Fruit fly (Drosophila melanogaster) whole organism, embryonic: ENCODE data around the gene CG7366.

ENCODE experiments used
- Bdp1 ChIP-seq: fragments of 200-800 bp; sonication (Bioruptor generic); optimal IDR thresholded peaks from 3 replicates; lab custom pipeline; 2016; ENCODE audit warnings: missing biosample characterization, missing genetic modification characterization
- CG10543 ChIP-seq: fragments of 200-800 bp; sonication (Bioruptor generic); optimal IDR thresholded peaks from 3 replicates; lab custom pipeline; 2017; ENCODE audit warnings: missing biosample characterization, mild to moderate bottlenecking, missing genetic modification characterization, moderate library complexity
- CG10959 ChIP-seq: fragments of 200-800 bp; sonication (Bioruptor generic); IDR thresholded peaks from 2 replicates; pipeline ENCODE4 v1.3.6; 2022; ENCODE audit warnings: missing biosample characterization, missing genetic modification characterization
- CG11398 ChIP-seq: fragments of 200-800 bp; sonication (Bioruptor generic); optimal IDR thresholded peaks from 2 replicates; lab custom pipeline; 2016; ENCODE audit warnings: missing biosample characterization, missing genetic modification characterization
- CG11696 ChIP-seq: fragments of 200-800 bp; sonication (Bioruptor generic); IDR thresholded peaks from 2 replicates; pipeline ENCODE4 v1.3.6; 2022; ENCODE audit warnings: missing biosample characterization, missing genetic modification characterization
- CG12391 ChIP-seq: fragments of 200-800 bp; sonication (Bioruptor generic); optimal IDR thresholded peaks from 3 replicates; lab custom pipeline; 2018; ENCODE audit warnings: missing biosample characterization, mild to moderate bottlenecking, missing genetic modification characterization, moderate library complexity
- CG13296 ChIP-seq: fragments of 200-800 bp; sonication (Bioruptor generic); optimal IDR thresholded peaks from 3 replicates; lab custom pipeline; 2018; ENCODE audit warnings: missing biosample characterization, mild to moderate bottlenecking, missing genetic modification characterization
- CG13775 ChIP-seq: fragments of 200-800 bp; sonication (Bioruptor generic); optimal IDR thresholded peaks from 3 replicates; lab custom pipeline; 2017; ENCODE audit warnings: missing biosample characterization, mild to moderate bottlenecking, missing genetic modification characterization
- CG13894 ChIP-seq: fragments of 200-800 bp; sonication (Bioruptor generic); optimal IDR thresholded peaks from 3 replicates; lab custom pipeline; 2018; ENCODE audit warnings: missing biosample characterization, mild to moderate bottlenecking, missing genetic modification characterization, moderate library complexity
- CG15011 ChIP-seq: fragments of 200-800 bp; sonication (Bioruptor generic); optimal IDR thresholded peaks from 3 replicates; lab custom pipeline; 2018; ENCODE audit warnings: missing biosample characterization, mild to moderate bottlenecking, missing genetic modification characterization
- CG16779 ChIP-seq: fragments of 200-800 bp; sonication (Bioruptor generic); IDR thresholded peaks from 2 replicates; pipeline ENCODE4 v1.3.6; 2022; ENCODE audit warnings: missing biosample characterization, missing genetic modification characterization
- CG16813 ChIP-seq: fragments of 200-800 bp; sonication (Bioruptor generic); IDR thresholded peaks from 3 replicates; pipeline ENCODE4 v1.3.6; 2022; ENCODE audit warnings: missing biosample characterization, missing genetic modification characterization; ENCODE audit not compliant: partially characterized antibody
- CG4282 ChIP-seq: fragments of 200-800 bp; sonication (Bioruptor generic); optimal IDR thresholded peaks from 2 replicates; lab custom pipeline; 2016; ENCODE audit warnings: missing biosample characterization, missing genetic modification characterization
- CG4328 ChIP-seq: fragments of 200-800 bp; sonication (Bioruptor generic); optimal IDR thresholded peaks from 3 replicates; lab custom pipeline; 2017; ENCODE audit warnings: missing biosample characterization, missing genetic modification reagents, missing genetic modification characterization
- CG4360 ChIP-seq: fragments of 200-800 bp; sonication (Bioruptor generic); IDR thresholded peaks from 2 replicates; pipeline ENCODE4 v1.3.6; 2022; ENCODE audit warnings: missing biosample characterization, missing genetic modification characterization
- CG43689 ChIP-seq: fragments of 200-800 bp; sonication (Bioruptor generic); IDR thresholded peaks from 2 replicates; pipeline ENCODE4 v1.3.6; 2022; ENCODE audit warnings: missing biosample characterization, missing genetic modification characterization
- CG7357 ChIP-seq: fragments of 200-800 bp; sonication (Bioruptor generic); IDR thresholded peaks from 3 replicates; pipeline ENCODE4 v1.3.6; 2022; ENCODE audit warnings: missing biosample characterization, missing genetic modification characterization
- CG7786 ChIP-seq: fragments of 200-800 bp; sonication (Bioruptor generic); optimal IDR thresholded peaks from 2 replicates; lab custom pipeline; 2016; ENCODE audit warnings: missing biosample characterization, missing genetic modification characterization
- CG7839 ChIP-seq: fragments of 200-800 bp; sonication (Bioruptor generic); optimal IDR thresholded peaks from 3 replicates; lab custom pipeline; 2018; ENCODE audit warnings: missing biosample characterization, mild to moderate bottlenecking, missing genetic modification characterization, moderate library complexity
- CG7928 ChIP-seq: fragments of 200-800 bp; sonication (Bioruptor generic); optimal IDR thresholded peaks from 2 replicates; lab custom pipeline; 2017; ENCODE audit warnings: missing biosample characterization, mild to moderate bottlenecking, missing genetic modification characterization
- CG7987 ChIP-seq: fragments of 200-800 bp; sonication (Bioruptor generic); optimal IDR thresholded peaks from 2 replicates; lab custom pipeline; 2018; ENCODE audit warnings: missing biosample characterization, mild to moderate bottlenecking, missing genetic modification characterization, moderate library complexity
- CG8359 ChIP-seq: fragments of 200-800 bp; sonication (Bioruptor generic); optimal IDR thresholded peaks from 2 replicates; lab custom pipeline; 2017; ENCODE audit warnings: missing biosample characterization, mild to moderate bottlenecking, missing genetic modification characterization, borderline replicate concordance
- CTCF ChIP-seq: fragments of 200-800 bp; sonication (Bioruptor generic); optimal IDR thresholded peaks from 2 replicates; lab custom pipeline; 2017; ENCODE audit warnings: missing biosample characterization, mild to moderate bottlenecking, missing genetic modification characterization, moderate library complexity
- Dp ChIP-seq: fragments of 200-800 bp; sonication (Bioruptor generic); optimal IDR thresholded peaks from 2 replicates; lab custom pipeline; 2018; ENCODE audit warnings: missing biosample characterization, mild to moderate bottlenecking, missing genetic modification characterization, moderate library complexity
- Drgx ChIP-seq: fragments of 200-800 bp; sonication (Bioruptor generic); IDR thresholded peaks from 2 replicates; pipeline ENCODE4 v1.3.6; 2022; ENCODE audit warnings: missing biosample characterization, missing genetic modification characterization
- Ets65A ChIP-seq: fragments of 200-800 bp; sonication (Bioruptor generic); peaks from one replicate; lab custom pipeline; 2016; ENCODE audit warnings: missing biosample characterization, missing genetic modification characterization
- Hsf ChIP-seq: fragments of 200-800 bp; sonication (Bioruptor generic); optimal IDR thresholded peaks from 3 replicates; lab custom pipeline; 2016; ENCODE audit warnings: missing biosample characterization, missing genetic modification characterization
- Lim3 ChIP-seq: fragments of 200-800 bp; sonication (Bioruptor generic); IDR thresholded peaks from 2 replicates; pipeline ENCODE4 v1.3.6; 2022; ENCODE audit warnings: missing biosample characterization, missing genetic modification characterization
- NFAT ChIP-seq: fragments of 200-800 bp; sonication (Bioruptor generic); IDR thresholded peaks from 2 replicates; pipeline ENCODE4 v1.3.6; 2022; ENCODE audit warnings: missing biosample characterization, missing genetic modification characterization
- Nf-YC ChIP-seq: fragments of 200-800 bp; optimal IDR thresholded peaks from 3 replicates; lab custom pipeline; 2019; ENCODE audit warnings: missing biosample characterization, mild to moderate bottlenecking, missing genetic modification characterization, moderate library complexity
- Optix ChIP-seq: fragments of 200-800 bp; sonication (Bioruptor generic); IDR thresholded peaks from 3 replicates; pipeline ENCODE4 v1.3.6; 2022; ENCODE audit warnings: missing biosample characterization, missing genetic modification characterization
- Pdp1 ChIP-seq, 2 experiments: fragments of 200-800 bp; sonication (Bioruptor generic); optimal IDR thresholded peaks; 3 replicates each; lab custom pipeline; 2016; ENCODE audit warnings: missing biosample characterization in 2 of 2, missing genetic modification characterization in 2 of 2, mild to moderate bottlenecking in 1 of 2, moderate library complexity in 1 of 2
- Sox102F ChIP-seq: fragments of 200-800 bp; sonication (Bioruptor generic); optimal IDR thresholded peaks from 2 replicates; lab custom pipeline; 2018; ENCODE audit warnings: missing biosample characterization, mild to moderate bottlenecking, missing genetic modification characterization, moderate library complexity
- Ssrp ChIP-seq: fragments of 200-800 bp; sonication (Bioruptor generic); optimal IDR thresholded peaks from 2 replicates; lab custom pipeline; 2018; ENCODE audit warnings: missing biosample characterization, mild to moderate bottlenecking, missing genetic modification characterization, moderate library complexity
- al ChIP-seq: fragments of 200-800 bp; sonication (Bioruptor generic); IDR thresholded peaks from 2 replicates; pipeline ENCODE4 v1.3.6; 2022; ENCODE audit warnings: missing biosample characterization, missing genetic modification characterization
- chm ChIP-seq: fragments of 200-800 bp; sonication (Bioruptor generic); IDR thresholded peaks from 2 replicates; pipeline ENCODE4 v1.3.6; 2022; ENCODE audit warnings: missing biosample characterization, missing genetic modification characterization
- dimm ChIP-seq: fragments of 200-800 bp; sonication (Bioruptor generic); IDR thresholded peaks from 2 replicates; pipeline ENCODE4 v1.3.6; 2022; ENCODE audit warnings: missing biosample characterization, missing genetic modification characterization
- disco-r ChIP-seq: fragments of 200-800 bp; sonication (Bioruptor generic); optimal IDR thresholded peaks from 2 replicates; lab custom pipeline; 2016; ENCODE audit warnings: missing biosample characterization, missing genetic modification characterization
- dysf ChIP-seq: fragments of 200-800 bp; sonication (Bioruptor generic); IDR thresholded peaks from 3 replicates; pipeline ENCODE4 v1.3.6; 2022; ENCODE audit warnings: missing biosample characterization, missing genetic modification characterization
- eve ChIP-seq, 2 experiments: fragments of >200 bp; optimal IDR thresholded peaks; 2 replicates each; lab custom pipeline; 2017; ENCODE audit warnings: missing biosample characterization in 2 of 2, missing genetic modification characterization in 2 of 2
- eyg ChIP-seq: fragments of 200-800 bp; sonication (Bioruptor generic); optimal IDR thresholded peaks from 3 replicates; lab custom pipeline; 2016; ENCODE audit warnings: missing biosample characterization, missing genetic modification characterization
- fru ChIP-seq: fragments of >200 bp; optimal IDR thresholded peaks from 2 replicates; lab custom pipeline; 2017
- nerfin-2 ChIP-seq: fragments of 200-800 bp; sonication (Bioruptor generic); IDR thresholded peaks from 2 replicates; pipeline ENCODE4 v1.3.6; 2022; ENCODE audit warnings: missing biosample characterization, missing genetic modification characterization; ENCODE audit not compliant: partially characterized antibody
- pros ChIP-seq: fragments of 200-800 bp; sonication (Bioruptor generic); optimal IDR thresholded peaks from 3 replicates; lab custom pipeline; 2019; ENCODE audit warnings: missing biosample characterization, mild to moderate bottlenecking, missing genetic modification characterization, moderate library complexity
- shn ChIP-seq: fragments of 200-800 bp; sonication (Bioruptor generic); optimal IDR thresholded peaks from 3 replicates; lab custom pipeline; 2016; ENCODE audit warnings: missing biosample characterization, missing genetic modification characterization
- slbo ChIP-seq: fragments of 200-800 bp; sonication (Bioruptor generic); IDR thresholded peaks from 2 replicates; pipeline ENCODE4 v1.3.6; 2022; ENCODE audit warnings: missing biosample characterization, missing genetic modification characterization
- slp2 ChIP-seq: fragments of 200-800 bp; sonication (Bioruptor generic); optimal IDR thresholded peaks from 2 replicates; lab custom pipeline; 2016; ENCODE audit warnings: missing biosample characterization, missing genetic modification characterization
- sug ChIP-seq: fragments of 200-800 bp; optimal IDR thresholded peaks from 2 replicates; lab custom pipeline; 2019; ENCODE audit warnings: missing biosample characterization, mild to moderate bottlenecking, missing genetic modification characterization, moderate library complexity
- tgo ChIP-seq: fragments of 200-800 bp; sonication (Bioruptor generic); IDR thresholded peaks from 3 replicates; pipeline ENCODE4 v1.3.6; 2022; ENCODE audit warnings: missing biosample characterization, missing genetic modification characterization
- tio ChIP-seq: fragments of 200-800 bp; sonication (Bioruptor generic); optimal IDR thresholded peaks from 2 replicates; lab custom pipeline; 2017; ENCODE audit warnings: missing biosample characterization, missing genetic modification characterization, inconsistent platforms
- tll ChIP-seq, 2 experiments: fragments of 200-800 bp in 1 of 2; fragments of >200 bp in 1 of 2; sonication (Bioruptor generic) in 1 of 2; optimal IDR thresholded peaks; 2 replicates each; lab custom pipeline; 2017 to 2019; ENCODE audit warnings: missing biosample characterization in 2 of 2, missing genetic modification characterization in 2 of 2, mild to moderate bottlenecking in 1 of 2, moderate library complexity in 1 of 2
- trem ChIP-seq: fragments of 200-800 bp; optimal IDR thresholded peaks from 3 replicates; lab custom pipeline; 2019; ENCODE audit warnings: missing biosample characterization, mild to moderate bottlenecking, missing genetic modification characterization, moderate library complexity
- zfh1 ChIP-seq: fragments of 200-800 bp; sonication (Bioruptor generic); IDR thresholded peaks from 3 replicates; pipeline ENCODE4 v1.3.6; 2022; ENCODE audit warnings: missing biosample characterization, missing genetic modification characterization

The CG7366 gene

dm6 chr3L:8187397-8187811 lies 14.8 kb downstream of the CG7366 start (continued):
- TF ChIP-seq chm (GFP tag; lab: Robert Waterston, UW) = no peak
- no peak for TF ChIP-seq eve (GFP tag; optimal IDR thresholded peaks at IDR 0.05; lab: Kevin White, UChicago)
- TF ChIP-seq CG13775 (GFP tag; lab: Kevin White, UChicago) = no peak
- TF ChIP-seq pros (GFP tag; lab: Kevin White, UChicago) = no peak
- no peak for TF ChIP-seq al
- TF ChIP-seq CG8359 (GFP tag; lab: Kevin White, UChicago) = no peak
- TF ChIP-seq CG11398 = no peak
- TF ChIP-seq zfh1 (GFP tag; lab: Robert Waterston, UW) = 0 out of 3 replicates have a peak, but pooled peaks have one; percentile 13
- TF ChIP-seq CG12391 = no peak
- TF ChIP-seq Optix = 0 out of 3 replicates have a peak, but pooled peaks have one; percentile 32
- no peak for TF ChIP-seq CG13296 (GFP tag; lab: Kevin White, UChicago)
- TF ChIP-seq trem (tag; lab: Kevin White, UChicago) = no peak
- TF ChIP-seq Sox102F = no peak
- TF ChIP-seq CG7357 = no peak
- TF ChIP-seq dysf (GFP tag; lab: Robert Waterston, UW) = peak; percentile 33; the same call in 2 of the 3 replicates
- peak; percentile 21; the same call in 1 of the 2 replicates for TF ChIP-seq nerfin-2
- no peak for TF ChIP-seq Hsf (GFP tag; lab: Kevin White, UChicago)
- TF ChIP-seq CG7786 (GFP tag; lab: Kevin White, UChicago) = no peak
- TF ChIP-seq CG15011 = no peak
- no peak for TF ChIP-seq shn (GFP tag; lab: Kevin White, UChicago)
- no peak for TF ChIP-seq CG11696 (GFP tag; lab: Robert Waterston, UW)
- no peak for TF ChIP-seq CG43689 (GFP tag; lab: Robert Waterston, UW)
- TF ChIP-seq Ets65A (GFP tag; lab: Kevin White, UChicago) = peak; percentile 46
- TF ChIP-seq CG13894 (tag; lab: Kevin White, UChicago) = no peak
- TF ChIP-seq Ssrp (tag; lab: Kevin White, UChicago) = no peak
- no peak for TF ChIP-seq tio (GFP tag; lab: Kevin White, UChicago)
- TF ChIP-seq CG16779 (GFP tag; lab: Robert Waterston, UW) = no peak
- TF ChIP-seq CTCF = no peak
- TF ChIP-seq tgo = no peak
- no peak for TF ChIP-seq Nf-YC (tag; lab: Kevin White, UChicago)
- 0 out of 2 replicates have a peak, but pooled peaks have one; percentile 13 for TF ChIP-seq Drgx (GFP tag; lab: Robert Waterston, UW)
- TF ChIP-seq CG7839 = no peak
- TF ChIP-seq Bdp1 (GFP tag; lab: Kevin White, UChicago) = no peak
- TF ChIP-seq fru (lab: Kevin White, UChicago) = no peak
- no peak for TF ChIP-seq sug (tag; lab: Kevin White, UChicago)
- TF ChIP-seq CG4282 (GFP tag; lab: Kevin White, UChicago) = no peak
- no peak for TF ChIP-seq CG16813
- no peak for TF ChIP-seq eyg (GFP tag; lab: Kevin White, UChicago)
- no peak for TF ChIP-seq Lim3
- no peak for TF ChIP-seq CG4360
- no peak for TF ChIP-seq CG4328 (GFP tag; lab: Kevin White, UChicago)
- TF ChIP-seq CG7987 (GFP tag; lab: Kevin White, UChicago) = no peak
- no peak for TF ChIP-seq CG10959
- TF ChIP-seq CG7928 (GFP tag; lab: Kevin White, UChicago) = no peak
- no peak for TF ChIP-seq slbo (GFP tag; lab: Robert Waterston, UW)
- TF ChIP-seq dimm = no peak
- no peak for TF ChIP-seq tll (GFP tag; optimal IDR thresholded peaks at IDR 0.05; lab: Kevin White, UChicago)
- TF ChIP-seq disco-r (GFP tag; lab: Kevin White, UChicago) = no peak
- no peak for TF ChIP-seq slp2 (GFP tag; lab: Kevin White, UChicago)
- TF ChIP-seq CG10543 (GFP tag; lab: Kevin White, UChicago) = no peak
- no peak for TF ChIP-seq NFAT (GFP tag; lab: Robert Waterston, UW)
- peak in 1 of 2 experiments; percentile 20 for TF ChIP-seq Pdp1 (GFP tag; optimal IDR thresholded peaks at IDR 0.05; lab: Kevin White, UChicago)
- TF ChIP-seq Dp (GFP tag; lab: Kevin White, UChicago) = no peak
